2 worm cellular contexts compared by ENCODE assay signal in the genomic region with DNA sequence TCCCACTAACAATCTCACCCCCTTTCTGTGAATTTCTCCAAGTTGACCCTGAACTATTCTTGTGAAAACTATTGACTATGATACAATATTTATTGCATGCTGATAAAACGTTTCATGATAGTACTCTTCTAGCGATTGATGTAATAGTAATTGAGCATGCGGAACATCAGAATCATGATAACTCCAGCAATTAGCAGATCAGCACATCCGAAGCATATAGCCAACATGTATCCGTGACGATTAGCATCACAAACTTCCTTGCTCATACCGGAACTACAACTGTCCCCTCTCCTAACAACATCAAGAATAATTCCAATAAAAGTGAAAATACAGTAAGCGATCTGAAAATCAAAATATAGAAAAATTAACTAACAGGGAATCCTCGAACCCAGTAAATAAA.
TF ChIP-seq lines count a peak whose summit lies in the region.

No protein-coding gene starts in this region.

TF ChIP-seq in whole organism, L4 larva, 104 proteins besides CTCF, POLR2A, EP300 and RAD21:
- TF ChIP-seq nhr-10 (tag; optimal IDR thresholded peaks at IDR 0.05; lab: Kevin White, UChicago) (no peak), spr-1 (tag; optimal IDR thresholded peaks at IDR 0.05; lab: Kevin White, UChicago) (no peak), unc-62 (GFP tag; optimal IDR thresholded peaks at IDR 0.05 in 1 of 2; lab: Kevin White, UChicago) (peak in 1 of 2 experiments; percentile 28), unc-62 (tag; optimal IDR thresholded peaks at IDR 0.05; lab: Kevin White, UChicago) (no peak), aha-1 (tag; lab: Kevin White, UChicago) (peak; percentile 28)

TF ChIP-seq in whole organism, young adult, 124 proteins besides CTCF, POLR2A, EP300 and RAD21:
- TF ChIP-seq Y95B8A.8 (GFP tag; IDR thresholded peaks at IDR 0.05; lab: Robert Waterston, UW) (0 out of 2 replicates have a peak, but pooled peaks have one; percentile 20), lsl-1 (GFP tag; optimal IDR thresholded peaks at IDR 0.05; lab: Kevin White, UChicago) (peak; percentile 21), akir-1 (GFP tag; optimal IDR thresholded peaks at IDR 0.05; lab: Kevin White, UChicago) (no peak), ekl-4 (GFP tag; IDR thresholded peaks at IDR 0.05; lab: Robert Waterston, UW) (0 out of 2 replicates have a peak, but pooled peaks have one; percentile 54), ztf-6 (GFP tag; IDR thresholded peaks at IDR 0.05; lab: Robert Waterston, UW) (no peak), F33H1.4 (GFP tag; IDR thresholded peaks at IDR 0.05; lab: Robert Waterston, UW) (0 out of 2 replicates have a peak, but pooled peaks have one; percentile 15), hrde-1 (tag; optimal IDR thresholded peaks at IDR 0.05; lab: Kevin White, UChicago; ENCODE audit: borderline replicate concordance) (peak; percentile 21), madf-6 (GFP tag; IDR thresholded peaks at IDR 0.05; lab: Robert Waterston, UW) (peak; percentile 61)
